Worm (Caenorhabditis elegans) whole organism, young adult: ENCODE measurements around the gene F49H6.8.

Source experiments
- F49E8.2 ChIP-seq: sonication (generic microtip); optimal IDR thresholded peaks from 3 replicates; lab custom pipeline; 2017; ENCODE audit warnings: missing genetic modification characterization, mild to moderate bottlenecking, missing compliant biosample characterization, antibody characterized with exemption, moderate library complexity; ENCODE audit not compliant: insufficient read depth
- ama-1 ChIP-seq, 3 experiments: fragments of 150-350 bp in 1 of 3; sonication (generic microtip) in 2 of 3; optimal IDR thresholded peaks; 2 replicates each; lab custom pipeline; 2014 to 2018; ENCODE audit warnings: missing biosample characterization in 2 of 3, missing genetic modification characterization in 2 of 3, missing genetic modification reagents in 2 of 3
- ccch-3 ChIP-seq: fragments of 200-800 bp; sonication (Bioruptor generic); optimal IDR thresholded peaks from 2 replicates; lab custom pipeline; 2018; ENCODE audit warnings: mild to moderate bottlenecking, missing genetic modification characterization, missing compliant biosample characterization
- ceh-91 ChIP-seq: fragments of 200-800 bp; sonication (Bioruptor generic); IDR thresholded peaks from 2 replicates; pipeline ENCODE4 v1.3.6; 2022; ENCODE audit warnings: missing genetic modification reagents, missing genetic modification characterization, missing compliant biosample characterization
- ekl-4 ChIP-seq: fragments of 200-800 bp; sonication (Bioruptor generic); IDR thresholded peaks from 2 replicates; pipeline ENCODE4 v1.3.6; 2022; ENCODE audit warnings: missing genetic modification reagents, missing genetic modification characterization, missing compliant biosample characterization
- fkh-3 ChIP-seq: sonication (generic microtip); optimal IDR thresholded peaks from 2 replicates; lab custom pipeline; 2016; ENCODE audit warnings: mild to moderate bottlenecking, missing genetic modification characterization, missing compliant biosample characterization
- let-607 ChIP-seq, 2 experiments: fragments of 200-800 bp in 1 of 2; sonication (Bioruptor generic) in 1 of 2; sonication (generic microtip) in 1 of 2; optimal IDR thresholded peaks; 2 replicates each; lab custom pipeline; 2016 to 2018; ENCODE audit warnings: mild to moderate bottlenecking in 2 of 2, missing compliant biosample characterization in 2 of 2, missing genetic modification characterization in 2 of 2, moderate library complexity in 2 of 2, missing genotype in 1 of 2
- mel-28 ChIP-seq: sonication (generic microtip); optimal IDR thresholded peaks from 2 replicates; lab custom pipeline; 2016; ENCODE audit warnings: borderline replicate concordance, mild to moderate bottlenecking, missing genetic modification characterization, missing compliant biosample characterization
- nhr-27 ChIP-seq: fragments of 200-800 bp; sonication (Bioruptor generic); optimal IDR thresholded peaks from 2 replicates; lab custom pipeline; 2018; ENCODE audit warnings: mild to moderate bottlenecking, missing genetic modification characterization, moderate library complexity, missing compliant biosample characterization
- pha-4 ChIP-seq: fragments of 150-350 bp; sonication (generic microtip); optimal IDR thresholded peaks from 2 replicates; lab custom pipeline; 2014; ENCODE audit warnings: missing biosample characterization, missing genetic modification reagents, missing genetic modification characterization
- sdz-38 ChIP-seq: sonication (generic microtip); optimal IDR thresholded peaks from 2 replicates; lab custom pipeline; 2016; ENCODE audit warnings: missing genotype, missing genetic modification characterization, missing compliant biosample characterization
- sptf-2 ChIP-seq: fragments of 200-800 bp; sonication (Bioruptor generic); optimal IDR thresholded peaks from 2 replicates; lab custom pipeline; 2018; ENCODE audit warnings: mild to moderate bottlenecking, missing genetic modification characterization, missing compliant biosample characterization
- ztf-25 ChIP-seq: fragments of 200-800 bp; sonication (Bioruptor generic); IDR thresholded peaks from 2 replicates; pipeline ENCODE4 v1.3.6; 2022; ENCODE audit warnings: missing genetic modification reagents, missing genetic modification characterization, missing compliant biosample characterization

ce11 chrV:17026289-17026688 is 3.8 kb upstream of the F49H6.8 start, which contains the start of gene F49H6.15:
- TF ChIP-seq pha-4 (tag; lab: Kevin White, UChicago), result no peak
- TF ChIP-seq mel-28 (tag; lab: Kevin White, UChicago), result no peak
- TF ChIP-seq nhr-27 (tag; lab: Kevin White, UChicago), result no peak
- TF ChIP-seq ztf-25 (GFP tag; lab: Robert Waterston, UW), result no peak
- no peak for TF ChIP-seq ama-1 (optimal IDR thresholded peaks at IDR 0.05; lab: Kevin White, UChicago)
- no peak for TF ChIP-seq ama-1 (GFP tag; optimal IDR thresholded peaks at IDR 0.05; lab: Kevin White, UChicago)
- TF ChIP-seq ceh-91 (GFP tag; lab: Robert Waterston, UW), result no peak
- TF ChIP-seq ekl-4 (GFP tag; lab: Robert Waterston, UW), result no peak
- TF ChIP-seq let-607 (tag; optimal IDR thresholded peaks at IDR 0.05; lab: Kevin White, UChicago), result no peak
- TF ChIP-seq F49E8.2, result no peak
- no peak for TF ChIP-seq fkh-3
- TF ChIP-seq sdz-38 (tag; lab: Kevin White, UChicago), result no peak
- no peak for TF ChIP-seq sptf-2 (GFP tag; lab: Kevin White, UChicago)
- TF ChIP-seq ccch-3 (GFP tag; lab: Kevin White, UChicago), result no peak
